Fruit fly (Drosophila melanogaster) whole organism, adult: Measurements from ENCODE around the gene Cyp4e3.
A peak's percentile ranks its signal among the peaks of the same experiment; 100 is the strongest.

Source experiments
- CG11617 ChIP-seq: fragments of 200-800 bp; sonication (Bioruptor generic); optimal IDR thresholded peaks from 2 replicates; lab custom pipeline; 2017; ENCODE audit warnings: mild to moderate bottlenecking, missing biosample characterization, missing genetic modification reagents, missing genetic modification characterization
- CG12768 ChIP-seq: fragments of 200-800 bp; sonication (Bioruptor generic); optimal IDR thresholded peaks from 2 replicates; lab custom pipeline; 2017; ENCODE audit warnings: missing biosample characterization, missing genetic modification characterization, mild to moderate bottlenecking, moderate library complexity, missing genetic modification reagents
- CG14711 ChIP-seq: fragments of 200-800 bp; sonication (Bioruptor generic); optimal IDR thresholded peaks from 2 replicates; lab custom pipeline; 2018; ENCODE audit warnings: missing biosample characterization, mild to moderate bottlenecking, missing genetic modification characterization, moderate library complexity
- CG1620 ChIP-seq: fragments of 200-800 bp; sonication (Bioruptor generic); optimal IDR thresholded peaks from 2 replicates; lab custom pipeline; 2016; ENCODE audit warnings: missing biosample characterization, missing genetic modification characterization
- CG33017 ChIP-seq: fragments of 200-800 bp; sonication (Bioruptor generic); optimal IDR thresholded peaks from 2 replicates; lab custom pipeline; 2018; ENCODE audit warnings: missing biosample characterization, mild to moderate bottlenecking, missing genetic modification characterization, moderate library complexity
- CG5204 ChIP-seq: fragments of 200-800 bp; sonication (Bioruptor generic); optimal IDR thresholded peaks from 2 replicates; lab custom pipeline; 2016; ENCODE audit warnings: missing biosample characterization, missing genetic modification characterization
- CG7045 ChIP-seq: fragments of 200-800 bp; sonication (Bioruptor generic); optimal IDR thresholded peaks from 2 replicates; lab custom pipeline; 2017; ENCODE audit warnings: missing biosample characterization, mild to moderate bottlenecking, missing genetic modification characterization
- CG7101 ChIP-seq: fragments of 200-800 bp; sonication (Bioruptor generic); optimal IDR thresholded peaks from 2 replicates; lab custom pipeline; 2018; ENCODE audit warnings: missing biosample characterization, mild to moderate bottlenecking, missing genetic modification characterization, moderate library complexity
- Clk ChIP-seq: fragments of 200-800 bp; sonication (Bioruptor generic); optimal IDR thresholded peaks from 2 replicates; lab custom pipeline; 2017; ENCODE audit warnings: missing biosample characterization, missing genetic modification characterization
- Crg-1 ChIP-seq: fragments of 200-800 bp; sonication (Bioruptor generic); optimal IDR thresholded peaks from 2 replicates; lab custom pipeline; 2016; ENCODE audit warnings: missing biosample characterization, missing genetic modification characterization
- Hr96 ChIP-seq: fragments of 200-800 bp; sonication (Bioruptor generic); optimal IDR thresholded peaks from 2 replicates; lab custom pipeline; 2016; ENCODE audit warnings: missing biosample characterization, missing genetic modification characterization
- Mnt ChIP-seq: fragments of 200-800 bp; sonication (Bioruptor generic); optimal IDR thresholded peaks from 2 replicates; lab custom pipeline; 2016; ENCODE audit warnings: missing biosample characterization, mild to moderate bottlenecking, missing genetic modification characterization
- bab1 ChIP-seq: fragments of 200-800 bp; sonication (Bioruptor generic); optimal IDR thresholded peaks from 3 replicates; lab custom pipeline; 2019; ENCODE audit warnings: missing biosample characterization, mild to moderate bottlenecking, missing genetic modification characterization, moderate library complexity
- cic ChIP-seq: fragments of 200-800 bp; sonication (Bioruptor generic); optimal IDR thresholded peaks from 2 replicates; lab custom pipeline; 2017; ENCODE audit warnings: missing biosample characterization, mild to moderate bottlenecking, missing genetic modification characterization, moderate library complexity
- cnc ChIP-seq, 2 experiments: fragments of >200 bp; optimal IDR thresholded peaks; 2 replicates each; lab custom pipeline; 2017
- kay ChIP-seq: fragments of 200-800 bp; sonication (Bioruptor generic); peaks from one replicate; lab custom pipeline; 2016; ENCODE audit warnings: missing biosample characterization, missing genetic modification characterization, borderline replicate concordance
- ovo ChIP-seq: fragments of 200-800 bp; sonication (Bioruptor generic); optimal IDR thresholded peaks from 2 replicates; lab custom pipeline; 2016; ENCODE audit warnings: missing biosample characterization, missing genetic modification characterization
- pad ChIP-seq: fragments of 200-800 bp; sonication (Bioruptor generic); optimal IDR thresholded peaks from 3 replicates; lab custom pipeline; 2017; ENCODE audit warnings: missing biosample characterization, missing genetic modification characterization, mild to moderate bottlenecking, moderate library complexity, missing genetic modification reagents
- tj ChIP-seq: fragments of 200-800 bp; sonication (Bioruptor generic); optimal IDR thresholded peaks from 3 replicates; lab custom pipeline; 2017; ENCODE audit warnings: missing biosample characterization, mild to moderate bottlenecking, missing genetic modification characterization, moderate library complexity
- toe ChIP-seq: fragments of 200-800 bp; sonication (Bioruptor generic); optimal IDR thresholded peaks from 2 replicates; lab custom pipeline; 2016; ENCODE audit warnings: missing biosample characterization, missing genetic modification characterization

Cyp4e3 gene

dm6 chr2L:9749745-9750144, at the start of gene Cyp4e3:
TSS of gene Cyp4e3 (minus strand) at chr2L:9750071.
- TF ChIP-seq CG7045 (GFP tag; lab: Kevin White, UChicago) (no peak), cic (GFP tag; lab: Kevin White, UChicago) (no peak), CG14711 (no peak), pad (GFP tag; lab: Kevin White, UChicago) (no peak), kay (GFP tag; lab: Kevin White, UChicago) (no peak), ovo (GFP tag; lab: Kevin White, UChicago) (no peak), CG33017 (tag; lab: Kevin White, UChicago) (no peak), tj (GFP tag; lab: Kevin White, UChicago) (no peak), cnc (optimal IDR thresholded peaks at IDR 0.05; lab: Kevin White, UChicago) (no peak), toe (no peak), bab1 (no peak), CG5204 (GFP tag; lab: Kevin White, UChicago) (no peak)

dm6 chr2L:9792945-9793344, 43.1 kb upstream of the Cyp4e3 start, which contains the start of gene CG13123:
TSS of gene CG13123 (minus strand) at chr2L:9793107.
- TF ChIP-seq CG5204 (GFP tag; lab: Kevin White, UChicago) (no peak), bab1 (peak; percentile 46), Hr96 (GFP tag; lab: Kevin White, UChicago) (no peak), tj (GFP tag; lab: Kevin White, UChicago) (peak; percentile 34), pad (GFP tag; lab: Kevin White, UChicago) (no peak), CG7101 (tag; lab: Kevin White, UChicago) (no peak), CG12768 (no peak), Mnt (no peak), CG14711 (peak; percentile 67), Clk (GFP tag; lab: Kevin White, UChicago) (no peak), CG33017 (tag; lab: Kevin White, UChicago) (no peak), CG7045 (GFP tag; lab: Kevin White, UChicago) (no peak), CG1620 (GFP tag; lab: Kevin White, UChicago) (no peak), CG11617 (no peak)

- no peak for TF ChIP-seq Hr96 (GFP tag; lab: Kevin White, UChicago)
- peak; percentile 27 for TF ChIP-seq cic (GFP tag; lab: Kevin White, UChicago)
- TF ChIP-seq pad (GFP tag; lab: Kevin White, UChicago): no peak
- peak; percentile 85 to 94 for TF ChIP-seq cnc (optimal IDR thresholded peaks at IDR 0.05; lab: Kevin White, UChicago)
- no peak for TF ChIP-seq ovo (GFP tag; lab: Kevin White, UChicago)
- no peak for TF ChIP-seq Crg-1
- peak; percentile 1 for TF ChIP-seq Mnt
- TF ChIP-seq CG33017 (tag; lab: Kevin White, UChicago): no peak
- no peak for TF ChIP-seq Clk (GFP tag; lab: Kevin White, UChicago)
- TF ChIP-seq CG7101 (tag; lab: Kevin White, UChicago): peak; percentile 16
- no peak for TF ChIP-seq kay (GFP tag; lab: Kevin White, UChicago)
- TF ChIP-seq CG1620 (GFP tag; lab: Kevin White, UChicago): no peak
- no peak for TF ChIP-seq CG12768
- no peak for TF ChIP-seq toe
- peak; percentile 62 for TF ChIP-seq tj (GFP tag; lab: Kevin White, UChicago)
- no peak for TF ChIP-seq CG11617
- TF ChIP-seq CG5204 (GFP tag; lab: Kevin White, UChicago): no peak
- no peak for TF ChIP-seq CG14711
- TF ChIP-seq CG7045 (GFP tag; lab: Kevin White, UChicago): no peak
- peak; percentile 57 for TF ChIP-seq bab1
These were observed 40.7 kb upstream of the Cyp4e3 start, which contains the start of gene CG4036 for dm6 chr2L:9790535-9790992. TSS of gene CG4036 (plus strand) at chr2L:9790882.

dm6 chr2L:9785917-9786432, 36.1 kb upstream of the Cyp4e3 start:
- peak; percentile 14 for TF ChIP-seq pad (GFP tag; lab: Kevin White, UChicago)
- TF ChIP-seq Clk (GFP tag; lab: Kevin White, UChicago): no peak
- no peak for TF ChIP-seq cnc (optimal IDR thresholded peaks at IDR 0.05; lab: Kevin White, UChicago)
- peak; percentile 55 for TF ChIP-seq CG12768
- TF ChIP-seq kay (GFP tag; lab: Kevin White, UChicago): no peak
- peak; percentile 48 for TF ChIP-seq CG33017 (tag; lab: Kevin White, UChicago)
- TF ChIP-seq tj (GFP tag; lab: Kevin White, UChicago): peak; percentile 40
- TF ChIP-seq CG14711: no peak
- TF ChIP-seq CG7101 (tag; lab: Kevin White, UChicago): peak; percentile 31
- TF ChIP-seq CG1620 (GFP tag; lab: Kevin White, UChicago): peak; percentile 17
- no peak for TF ChIP-seq Hr96 (GFP tag; lab: Kevin White, UChicago)
- peak; percentile 2 for TF ChIP-seq Crg-1
- no peak for TF ChIP-seq CG5204 (GFP tag; lab: Kevin White, UChicago)
- peak; percentile 38 for TF ChIP-seq CG7045 (GFP tag; lab: Kevin White, UChicago)
- peak; percentile 79 for TF ChIP-seq Mnt
- no peak for TF ChIP-seq bab1
- no peak for TF ChIP-seq toe
- peak; percentile 56 for TF ChIP-seq CG11617
- no peak for TF ChIP-seq ovo (GFP tag; lab: Kevin White, UChicago)
- TF ChIP-seq cic (GFP tag; lab: Kevin White, UChicago): peak; percentile 78

dm6 chr2L:9784468-9784867, 34.6 kb upstream of the Cyp4e3 start:
- TF ChIP-seq toe: no peak
- no peak for TF ChIP-seq CG12768

dm6 chr2L:9783130-9783529, 33.3 kb upstream of the Cyp4e3 start:
- TF ChIP-seq toe (no peak), Crg-1 (no peak), CG5204 (GFP tag; lab: Kevin White, UChicago) (no peak), ovo (GFP tag; lab: Kevin White, UChicago) (no peak)
